Worm (Caenorhabditis elegans) whole organism, late embryonic: ENCODE measurements around the gene W02G9.3.
A peak's percentile ranks its signal among the peaks of the same experiment; 100 is the strongest.

Experiments used
- C38D4.7 ChIP-seq: fragments of 200-800 bp; sonication (Bioruptor generic); optimal IDR thresholded peaks from 2 replicates; lab custom pipeline; 2018; ENCODE audit warnings: mild to moderate bottlenecking, missing genetic modification characterization, moderate library complexity, missing compliant biosample characterization
- F13H6.1 ChIP-seq: sonication (generic microtip); optimal IDR thresholded peaks from 2 replicates; lab custom pipeline; 2016; ENCODE audit warnings: missing genetic modification characterization, missing compliant biosample characterization
- Y22D7AL.16 ChIP-seq: sonication (generic microtip); optimal IDR thresholded peaks from 2 replicates; lab custom pipeline; 2016; ENCODE audit warnings: missing genetic modification characterization, missing compliant biosample characterization
- ceh-18 ChIP-seq: sonication (generic microtip); optimal IDR thresholded peaks from 2 replicates; lab custom pipeline; 2016; ENCODE audit warnings: missing genetic modification characterization, missing compliant biosample characterization
- ceh-30 ChIP-seq: fragments of 150-350 bp; optimal IDR thresholded peaks from 2 replicates; lab custom pipeline; 2014; ENCODE audit warnings: missing biosample characterization, missing genetic modification characterization
- ceh-31 ChIP-seq: sonication (generic microtip); optimal IDR thresholded peaks from 2 replicates; lab custom pipeline; 2016; ENCODE audit warnings: missing genetic modification characterization, missing compliant biosample characterization
- ceh-45 ChIP-seq: fragments of 200-800 bp; sonication (Bioruptor generic); IDR thresholded peaks from 2 replicates; pipeline ENCODE4 v1.3.6; 2022; ENCODE audit warnings: missing genetic modification reagents, missing genetic modification characterization, missing compliant biosample characterization
- ceh-48 ChIP-seq: sonication (generic microtip); optimal IDR thresholded peaks from 2 replicates; lab custom pipeline; 2016; ENCODE audit warnings: missing genetic modification characterization, inconsistent platforms, missing compliant biosample characterization
- ceh-6 ChIP-seq: fragments of 200-800 bp; sonication (Bioruptor generic); optimal IDR thresholded peaks from 2 replicates; lab custom pipeline; 2018; ENCODE audit warnings: mild to moderate bottlenecking, missing genetic modification characterization, missing compliant biosample characterization
- che-1 ChIP-seq: sonication (generic microtip); optimal IDR thresholded peaks from 2 replicates; lab custom pipeline; 2016; ENCODE audit warnings: mild to moderate bottlenecking, missing genetic modification characterization, missing compliant biosample characterization
- dmd-4 ChIP-seq: sonication (generic microtip); optimal IDR thresholded peaks from 2 replicates; lab custom pipeline; 2016; ENCODE audit warnings: borderline replicate concordance, missing genetic modification characterization, missing compliant biosample characterization
- elt-2 ChIP-seq: sonication (generic microtip); optimal IDR thresholded peaks from 2 replicates; lab custom pipeline; 2016; ENCODE audit warnings: missing genetic modification reagents, missing genetic modification characterization, missing compliant biosample characterization
- fkh-10 ChIP-seq: fragments of 150-350 bp; optimal IDR thresholded peaks from 2 replicates; lab custom pipeline; 2014; ENCODE audit warnings: missing biosample characterization, missing genetic modification reagents, missing genetic modification characterization
- fkh-6 ChIP-seq: sonication (generic microtip); optimal IDR thresholded peaks from 2 replicates; lab custom pipeline; 2016; ENCODE audit warnings: missing genetic modification characterization, missing compliant biosample characterization
- gmeb-2 ChIP-seq: sonication (generic microtip); optimal IDR thresholded peaks from 2 replicates; lab custom pipeline; 2016; ENCODE audit warnings: missing genetic modification characterization, inconsistent platforms, missing compliant biosample characterization
- hlh-30 ChIP-seq: sonication (generic microtip); optimal IDR thresholded peaks from 2 replicates; lab custom pipeline; 2017; ENCODE audit warnings: antibody characterized with exemption, missing genetic modification characterization, missing compliant biosample characterization; ENCODE audit not compliant: insufficient read depth
- lim-6 ChIP-seq: sonication (generic microtip); optimal IDR thresholded peaks from 2 replicates; lab custom pipeline; 2016; ENCODE audit warnings: missing genetic modification characterization, missing compliant biosample characterization
- lin-11 ChIP-seq: fragments of 200-800 bp; sonication (Bioruptor generic); optimal IDR thresholded peaks from 2 replicates; lab custom pipeline; 2018; ENCODE audit warnings: mild to moderate bottlenecking, missing genetic modification characterization, missing compliant biosample characterization
- mec-3 ChIP-seq: sonication (generic microtip); optimal IDR thresholded peaks from 2 replicates; lab custom pipeline; 2016; ENCODE audit warnings: borderline replicate concordance, missing genetic modification characterization, missing compliant biosample characterization
- nfya-1 ChIP-seq: sonication (generic microtip); optimal IDR thresholded peaks from 2 replicates; lab custom pipeline; 2017; ENCODE audit warnings: missing genetic modification characterization, mild to moderate bottlenecking, missing compliant biosample characterization, antibody characterized with exemption, moderate library complexity
- nhr-11 ChIP-seq: fragments of 150-350 bp; optimal IDR thresholded peaks from 2 replicates; lab custom pipeline; 2014; ENCODE audit warnings: missing biosample characterization, missing genetic modification characterization
- odd-2 ChIP-seq: sonication (generic microtip); optimal IDR thresholded peaks from 2 replicates; lab custom pipeline; 2017; ENCODE audit warnings: antibody characterized with exemption, mild to moderate bottlenecking, missing genetic modification characterization, missing compliant biosample characterization
- pax-1 ChIP-seq: fragments of 150-350 bp; optimal IDR thresholded peaks from 2 replicates; lab custom pipeline; 2014; ENCODE audit warnings: missing biosample characterization, missing genetic modification characterization
- pha-4 ChIP-seq: fragments of 150-350 bp; optimal IDR thresholded peaks from 2 replicates; lab custom pipeline; 2018; ENCODE audit warnings: missing biosample characterization, missing genetic modification reagents, missing genetic modification characterization
- ref-2 ChIP-seq: sonication (generic microtip); optimal IDR thresholded peaks from 2 replicates; lab custom pipeline; 2016; ENCODE audit warnings: missing genetic modification characterization, missing compliant biosample characterization
- sox-4 ChIP-seq: sonication (generic microtip); optimal IDR thresholded peaks from 2 replicates; lab custom pipeline; 2017; ENCODE audit warnings: mild to moderate bottlenecking, missing genetic modification characterization, inconsistent platforms, missing compliant biosample characterization
- tbx-2 ChIP-seq: sonication (generic microtip); optimal IDR thresholded peaks from 2 replicates; lab custom pipeline; 2016; ENCODE audit warnings: missing genetic modification characterization, missing compliant biosample characterization
- tbx-7 ChIP-seq: sonication (generic microtip); optimal IDR thresholded peaks from 2 replicates; lab custom pipeline; 2016; ENCODE audit warnings: missing genotype, missing genetic modification characterization, missing compliant biosample characterization
- unc-42 ChIP-seq: sonication (generic microtip); optimal IDR thresholded peaks from 2 replicates; lab custom pipeline; 2016; ENCODE audit warnings: missing genotype, missing genetic modification characterization, missing compliant biosample characterization
- unc-55 ChIP-seq: sonication (generic microtip); optimal IDR thresholded peaks from 2 replicates; lab custom pipeline; 2017; ENCODE audit warnings: missing biosample characterization, missing genetic modification reagents, missing genetic modification characterization
- unc-86 ChIP-seq: sonication (generic microtip); optimal IDR thresholded peaks from 2 replicates; lab custom pipeline; 2016; ENCODE audit warnings: missing genetic modification characterization, missing compliant biosample characterization
- zip-5 ChIP-seq: sonication (generic microtip); optimal IDR thresholded peaks from 2 replicates; lab custom pipeline; 2016; ENCODE audit warnings: missing genetic modification characterization, missing compliant biosample characterization
- ztf-16 ChIP-seq: sonication (generic microtip); optimal IDR thresholded peaks from 2 replicates; lab custom pipeline; 2017; ENCODE audit warnings: missing genetic modification characterization, missing compliant biosample characterization

W02G9.3 gene

ce11 chrV:2684227-2684626 is 11.4 kb downstream of the W02G9.3 start:
- TF ChIP-seq Y22D7AL.16: no peak
- no peak for TF ChIP-seq tbx-7 (tag; lab: Kevin White, UChicago)
- TF ChIP-seq lin-11 (tag; lab: Kevin White, UChicago): no peak
- TF ChIP-seq pax-1 (tag; lab: Kevin White, UChicago): no peak
- no peak for TF ChIP-seq hlh-30
- no peak for TF ChIP-seq odd-2
- TF ChIP-seq ceh-45 (GFP tag; lab: Robert Waterston, UW): no peak
- no peak for TF ChIP-seq unc-55 (GFP tag; lab: Kevin White, UChicago)
- no peak for TF ChIP-seq C38D4.7

- no peak for TF ChIP-seq dmd-4 (tag; lab: Kevin White, UChicago)
- TF ChIP-seq pha-4 (tag; lab: Kevin White, UChicago): no peak
- TF ChIP-seq unc-42 (tag; lab: Kevin White, UChicago): no peak
- no peak for TF ChIP-seq F13H6.1 (tag; lab: Kevin White, UChicago)
- TF ChIP-seq mec-3 (tag; lab: Kevin White, UChicago): no peak
- TF ChIP-seq ceh-18 (tag; lab: Kevin White, UChicago): no peak
- no peak for TF ChIP-seq fkh-10 (GFP tag; lab: Kevin White, UChicago)
- TF ChIP-seq ceh-6: no peak
- TF ChIP-seq nfya-1 (tag; lab: Kevin White, UChicago): no peak
- no peak for TF ChIP-seq ztf-16 (tag; lab: Kevin White, UChicago)
- no peak for TF ChIP-seq odd-2
- no peak for TF ChIP-seq lim-6 (tag; lab: Kevin White, UChicago)
- TF ChIP-seq sox-4 (tag; lab: Kevin White, UChicago): no peak
- TF ChIP-seq, all 69 proteins: peak for 0
Observed at ce11 chrV:2688562-2688961, 15.8 kb downstream of the W02G9.3 start.

- TF ChIP-seq hlh-30 (no peak), ceh-31 (tag; lab: Kevin White, UChicago) (no peak), ceh-30 (tag; lab: Kevin White, UChicago) (no peak), elt-2 (tag; lab: Kevin White, UChicago) (no peak), pax-1 (tag; lab: Kevin White, UChicago) (no peak), unc-42 (tag; lab: Kevin White, UChicago) (no peak)
- TF ChIP-seq, all 69 proteins: peak for 0
Observed at ce11 chrV:2690478-2690877, 17.7 kb downstream of the W02G9.3 start.

ce11 chrV:2690948-2691347 is 18.2 kb downstream of the W02G9.3 start:
- no peak for TF ChIP-seq unc-86 (tag; lab: Kevin White, UChicago)
- no peak for TF ChIP-seq ceh-31 (tag; lab: Kevin White, UChicago)
- no peak for TF ChIP-seq ceh-45 (GFP tag; lab: Robert Waterston, UW)
- no peak for TF ChIP-seq fkh-6
- TF ChIP-seq pax-1 (tag; lab: Kevin White, UChicago): no peak
- no peak for TF ChIP-seq dmd-4 (tag; lab: Kevin White, UChicago)
- TF ChIP-seq nhr-11 (tag; lab: Kevin White, UChicago): no peak
- no peak for TF ChIP-seq gmeb-2 (tag; lab: Kevin White, UChicago)
- TF ChIP-seq zip-5 (tag; lab: Kevin White, UChicago): no peak

- no peak for TF ChIP-seq che-1 (tag; lab: Kevin White, UChicago)
- peak; percentile 4 for TF ChIP-seq ceh-30 (tag; lab: Kevin White, UChicago)
- peak; percentile 36 for TF ChIP-seq ceh-48
- TF ChIP-seq hlh-30: peak; percentile 13
- TF ChIP-seq nfya-1 (tag; lab: Kevin White, UChicago): peak; percentile 78
- no peak for TF ChIP-seq ref-2 (tag; lab: Kevin White, UChicago)
- TF ChIP-seq ztf-16 (tag; lab: Kevin White, UChicago): peak; percentile 14
- peak; percentile 15 for TF ChIP-seq tbx-2 (tag; lab: Kevin White, UChicago)
- TF ChIP-seq ceh-18 (tag; lab: Kevin White, UChicago): peak; percentile 51
- no peak for TF ChIP-seq pha-4 (tag; lab: Kevin White, UChicago)
- no peak for TF ChIP-seq tbx-7 (tag; lab: Kevin White, UChicago)
- TF ChIP-seq ceh-31 (tag; lab: Kevin White, UChicago): peak; percentile 36
Observed at ce11 chrV:2694389-2694788, 21.6 kb downstream of the W02G9.3 start, which contains the start of gene Y45G12B.2. Y45G12B.2 (plus strand) TSS chrV:2694771.
